Fruit fly (Drosophila melanogaster) whole organism, embryonic: ENCODE measurements around the gene Faa.
A peak's percentile ranks its signal among the peaks of the same experiment; 100 is the strongest.

Source experiments
- Atf6 ChIP-seq: fragments of 200-800 bp; sonication (Bioruptor generic); IDR thresholded peaks from 2 replicates; pipeline ENCODE4 v1.3.6; 2022; ENCODE audit warnings: missing biosample characterization, missing genetic modification characterization
- B-H2 ChIP-seq: fragments of 200-800 bp; sonication (Bioruptor generic); optimal IDR thresholded peaks from 2 replicates; lab custom pipeline; 2018; ENCODE audit warnings: missing biosample characterization, mild to moderate bottlenecking, missing genetic modification characterization
- Bgb ChIP-seq: fragments of 200-800 bp; sonication (Bioruptor generic); IDR thresholded peaks from 2 replicates; pipeline ENCODE4 v1.3.6; 2022; ENCODE audit warnings: missing biosample characterization, missing genetic modification characterization; ENCODE audit not compliant: partially characterized antibody
- BtbVII ChIP-seq: fragments of 200-800 bp; sonication (Bioruptor generic); optimal IDR thresholded peaks from 3 replicates; lab custom pipeline; 2017; ENCODE audit warnings: missing biosample characterization, mild to moderate bottlenecking, missing genetic modification characterization
- C15 ChIP-seq: fragments of 200-800 bp; sonication (Bioruptor generic); IDR thresholded peaks from 3 replicates; pipeline ENCODE4 v1.3.6; 2022; ENCODE audit warnings: missing biosample characterization, missing genetic modification characterization
- CG10267 ChIP-seq: fragments of 200-800 bp; sonication (Bioruptor generic); optimal IDR thresholded peaks from 2 replicates; lab custom pipeline; 2018; ENCODE audit warnings: missing biosample characterization, mild to moderate bottlenecking, missing genetic modification characterization, moderate library complexity
- CG14710 ChIP-seq: fragments of 200-800 bp; sonication (Bioruptor generic); optimal IDR thresholded peaks from 3 replicates; lab custom pipeline; 2019; ENCODE audit warnings: missing biosample characterization, mild to moderate bottlenecking, missing genetic modification characterization, moderate library complexity
- CG1647 ChIP-seq: fragments of 200-800 bp; sonication (Bioruptor generic); optimal IDR thresholded peaks from 3 replicates; lab custom pipeline; 2016; ENCODE audit warnings: missing biosample characterization, missing genetic modification characterization
- CG17568 ChIP-seq: fragments of 200-800 bp; sonication (Bioruptor generic); optimal IDR thresholded peaks from 2 replicates; lab custom pipeline; 2018; ENCODE audit warnings: missing biosample characterization, mild to moderate bottlenecking, missing genetic modification characterization, moderate library complexity
- CG18599 ChIP-seq: fragments of 200-800 bp; sonication (Bioruptor generic); optimal IDR thresholded peaks from 3 replicates; lab custom pipeline; 2017; ENCODE audit warnings: missing biosample characterization, missing genetic modification characterization, mild to moderate bottlenecking, moderate library complexity, missing genetic modification reagents
- CG2712 ChIP-seq: fragments of 200-800 bp; optimal IDR thresholded peaks from 3 replicates; lab custom pipeline; 2019; ENCODE audit warnings: missing biosample characterization, mild to moderate bottlenecking, missing genetic modification characterization, moderate library complexity
- CG3163 ChIP-seq: fragments of 200-800 bp; sonication (Bioruptor generic); optimal IDR thresholded peaks from 3 replicates; lab custom pipeline; 2016; ENCODE audit warnings: missing biosample characterization, missing genetic modification characterization
- CG4424 ChIP-seq: fragments of 200-800 bp; sonication (Bioruptor generic); optimal IDR thresholded peaks from 3 replicates; lab custom pipeline; 2016; ENCODE audit warnings: missing biosample characterization, missing genetic modification characterization
- CG6683 ChIP-seq: fragments of 200-800 bp; sonication (Bioruptor generic); optimal IDR thresholded peaks from 2 replicates; lab custom pipeline; 2017; ENCODE audit warnings: missing biosample characterization, mild to moderate bottlenecking, missing genetic modification characterization, missing genetic modification reagents
- CG6813 ChIP-seq: fragments of 200-800 bp; sonication (Bioruptor generic); optimal IDR thresholded peaks from 2 replicates; lab custom pipeline; 2017; ENCODE audit warnings: missing biosample characterization, missing genetic modification characterization, mild to moderate bottlenecking, moderate library complexity, missing genetic modification reagents
- CG7987 ChIP-seq: fragments of 200-800 bp; sonication (Bioruptor generic); optimal IDR thresholded peaks from 2 replicates; lab custom pipeline; 2018; ENCODE audit warnings: missing biosample characterization, mild to moderate bottlenecking, missing genetic modification characterization, moderate library complexity
- CG8290 ChIP-seq, 3 experiments: fragments of 200-800 bp; sonication (Bioruptor generic); optimal IDR thresholded peaks; 2 replicates each; lab custom pipeline; 2016 to 2019; ENCODE audit warnings: missing biosample characterization in 3 of 3, missing genetic modification characterization in 3 of 3, mild to moderate bottlenecking in 2 of 3, moderate library complexity in 1 of 3
- CG9797 ChIP-seq: fragments of 200-800 bp; sonication (Bioruptor generic); optimal IDR thresholded peaks from 3 replicates; lab custom pipeline; 2018; ENCODE audit warnings: missing biosample characterization, mild to moderate bottlenecking, missing genetic modification characterization
- CG9817 ChIP-seq: fragments of 200-800 bp; sonication (Bioruptor generic); optimal IDR thresholded peaks from 2 replicates; lab custom pipeline; 2018; ENCODE audit warnings: missing biosample characterization, mild to moderate bottlenecking, missing genetic modification characterization, moderate library complexity
- Dek ChIP-seq: fragments of 200-800 bp; sonication (Bioruptor generic); optimal IDR thresholded peaks from 3 replicates; lab custom pipeline; 2019; ENCODE audit warnings: missing biosample characterization, mild to moderate bottlenecking, missing genetic modification characterization, moderate library complexity
- Dip3 ChIP-seq: fragments of 200-800 bp; sonication (Bioruptor generic); optimal IDR thresholded peaks from 3 replicates; lab custom pipeline; 2016; ENCODE audit warnings: missing biosample characterization, missing genetic modification characterization
- Gug ChIP-seq: fragments of 200-800 bp; sonication (Bioruptor generic); IDR thresholded peaks from 4 replicates; pipeline ENCODE4 v1.3.6; 2022; ENCODE audit warnings: missing biosample characterization, missing genetic modification characterization
- HmgZ ChIP-seq: fragments of 200-800 bp; sonication (Bioruptor generic); optimal IDR thresholded peaks from 2 replicates; lab custom pipeline; 2018; ENCODE audit warnings: missing biosample characterization, mild to moderate bottlenecking, missing genetic modification characterization
- Hmx ChIP-seq: fragments of 200-800 bp; sonication (Bioruptor generic); optimal IDR thresholded peaks from 2 replicates; lab custom pipeline; 2016; ENCODE audit warnings: missing biosample characterization, missing genetic modification characterization
- Hr78 ChIP-seq, 2 experiments: fragments of 200-800 bp in 1 of 2; fragments of >200 bp in 1 of 2; sonication (Bioruptor generic) in 1 of 2; optimal IDR thresholded peaks; 2 replicates each; lab custom pipeline; 2017 to 2019; ENCODE audit warnings: missing biosample characterization in 2 of 2, missing genetic modification characterization in 2 of 2, mild to moderate bottlenecking in 1 of 2, moderate library complexity in 1 of 2
- Mad ChIP-seq: fragments of 200-800 bp; sonication (Bioruptor generic); optimal IDR thresholded peaks from 2 replicates; lab custom pipeline; 2016; ENCODE audit warnings: missing biosample characterization, missing genetic modification characterization
- Meics ChIP-seq: fragments of 200-800 bp; sonication (Bioruptor generic); optimal IDR thresholded peaks from 2 replicates; lab custom pipeline; 2017; ENCODE audit warnings: missing biosample characterization, mild to moderate bottlenecking, missing genetic modification characterization
- Opbp ChIP-seq: fragments of 200-800 bp; sonication (Bioruptor generic); IDR thresholded peaks from 3 replicates; pipeline ENCODE4 v1.3.6; 2022; ENCODE audit warnings: missing biosample characterization, missing genetic modification characterization; ENCODE audit not compliant: partially characterized antibody
- Sry-β ChIP-seq: fragments of 200-800 bp; sonication (Bioruptor generic); optimal IDR thresholded peaks from 2 replicates; lab custom pipeline; 2018; ENCODE audit warnings: missing biosample characterization, mild to moderate bottlenecking, missing genetic modification characterization, moderate library complexity
- Sry-δ ChIP-seq: fragments of 200-800 bp; sonication (Bioruptor generic); optimal IDR thresholded peaks from 2 replicates; lab custom pipeline; 2016; ENCODE audit warnings: missing biosample characterization, missing genetic modification characterization
- ato ChIP-seq: fragments of 200-800 bp; sonication (Bioruptor generic); IDR thresholded peaks from 2 replicates; pipeline ENCODE4 v1.3.6; 2022; ENCODE audit warnings: missing biosample characterization, missing genetic modification characterization; ENCODE audit not compliant: partially characterized antibody
- crol ChIP-seq: fragments of 200-800 bp; sonication (Bioruptor generic); IDR thresholded peaks from 2 replicates; pipeline ENCODE4 v1.3.6; 2022; ENCODE audit warnings: missing biosample characterization, missing genetic modification characterization
- ems ChIP-seq: fragments of 200-800 bp; sonication (Bioruptor generic); optimal IDR thresholded peaks from 3 replicates; lab custom pipeline; 2016; ENCODE audit warnings: missing biosample characterization, missing genetic modification characterization
- eve ChIP-seq, 2 experiments: fragments of >200 bp; optimal IDR thresholded peaks; 2 replicates each; lab custom pipeline; 2017; ENCODE audit warnings: missing biosample characterization in 2 of 2, missing genetic modification characterization in 2 of 2
- fd96Cb ChIP-seq: fragments of 200-800 bp; sonication (Bioruptor generic); optimal IDR thresholded peaks from 2 replicates; lab custom pipeline; 2018; ENCODE audit warnings: missing biosample characterization, mild to moderate bottlenecking, missing genetic modification characterization, moderate library complexity
- fru ChIP-seq: fragments of >200 bp; optimal IDR thresholded peaks from 2 replicates; lab custom pipeline; 2017
- gsb ChIP-seq: fragments of 200-800 bp; sonication (Bioruptor generic); IDR thresholded peaks from 2 replicates; pipeline ENCODE4 v1.3.6; 2022; ENCODE audit warnings: missing biosample characterization, missing genetic modification characterization
- gsb-n ChIP-seq: fragments of 200-800 bp; sonication (Bioruptor generic); optimal IDR thresholded peaks from 3 replicates; lab custom pipeline; 2018; ENCODE audit warnings: missing biosample characterization, mild to moderate bottlenecking, missing genetic modification characterization
- hbn ChIP-seq: fragments of 200-800 bp; sonication (Bioruptor generic); IDR thresholded peaks from 2 replicates; pipeline ENCODE4 v1.3.6; 2022; ENCODE audit warnings: missing biosample characterization, missing genetic modification characterization; ENCODE audit not compliant: partially characterized antibody
- knrl ChIP-seq: fragments of 200-800 bp; sonication (Bioruptor generic); IDR thresholded peaks from 3 replicates; pipeline ENCODE4 v1.3.6; 2022; ENCODE audit warnings: missing biosample characterization, missing genetic modification characterization; ENCODE audit not compliant: partially characterized antibody
- maf-S ChIP-seq: fragments of 200-800 bp; sonication (Bioruptor generic); optimal IDR thresholded peaks from 2 replicates; lab custom pipeline; 2016; ENCODE audit warnings: missing biosample characterization, missing genetic modification characterization
- onecut ChIP-seq: fragments of 200-800 bp; sonication (Bioruptor generic); IDR thresholded peaks from 2 replicates; pipeline ENCODE4 v1.3.6; 2022; ENCODE audit warnings: missing biosample characterization, missing genetic modification characterization
- pfk ChIP-seq: fragments of 200-800 bp; sonication (Bioruptor generic); optimal IDR thresholded peaks from 2 replicates; lab custom pipeline; 2018; ENCODE audit warnings: missing biosample characterization, mild to moderate bottlenecking, missing genetic modification characterization, moderate library complexity
- pnt ChIP-seq: fragments of 200-800 bp; sonication (Bioruptor generic); optimal IDR thresholded peaks from 3 replicates; lab custom pipeline; 2016; ENCODE audit warnings: missing biosample characterization, missing genetic modification characterization
- sisA ChIP-seq: fragments of 200-800 bp; sonication (Bioruptor generic); IDR thresholded peaks from 2 replicates; pipeline ENCODE4 v1.3.6; 2022; ENCODE audit warnings: missing biosample characterization, missing genetic modification characterization
- sna ChIP-seq: fragments of 200-800 bp; sonication (Bioruptor generic); IDR thresholded peaks from 2 replicates; pipeline ENCODE4 v1.3.6; 2022; ENCODE audit warnings: missing biosample characterization, missing genetic modification characterization; ENCODE audit not compliant: partially characterized antibody
- tup ChIP-seq: fragments of 200-800 bp; sonication (Bioruptor generic); optimal IDR thresholded peaks from 2 replicates; lab custom pipeline; 2016; ENCODE audit warnings: missing biosample characterization, mild to moderate bottlenecking, missing genetic modification characterization, moderate library complexity
- z ChIP-seq: fragments of 200-800 bp; sonication (Bioruptor generic); IDR thresholded peaks from 3 replicates; pipeline ENCODE4 v1.3.6; 2022; ENCODE audit warnings: missing biosample characterization, missing genetic modification characterization

The Faa gene

dm6 chr3L:4073755-4074154 is at the start of gene Faa (continued):
- TF ChIP-seq CG6813 (GFP tag; lab: Kevin White, UChicago) (no peak), z (GFP tag; lab: Robert Waterston, UW) (peak; percentile 93), CG6683 (no peak), Gug (GFP tag; lab: Robert Waterston, UW) (no peak), Bgb (GFP tag; lab: Robert Waterston, UW) (0 out of 2 replicates have a peak, but pooled peaks have one; percentile 28), tup (GFP tag; lab: Kevin White, UChicago) (no peak), CG8290 (GFP tag; optimal IDR thresholded peaks at IDR 0.05; lab: Kevin White, UChicago) (no peak), CG8290 (tag; optimal IDR thresholded peaks at IDR 0.05; lab: Kevin White, UChicago) (peak in 1 of 2 experiments; percentile 17), Opbp (GFP tag; lab: Robert Waterston, UW) (0 out of 3 replicates have a peak, but pooled peaks have one; percentile 16), Hr78 (GFP tag; optimal IDR thresholded peaks at IDR 0.05; lab: Kevin White, UChicago) (no peak), Hmx (GFP tag; lab: Kevin White, UChicago) (no peak), B-H2 (no peak), CG3163 (GFP tag; lab: Kevin White, UChicago) (peak; percentile 88), ato (GFP tag; lab: Robert Waterston, UW) (no peak), CG18599 (GFP tag; lab: Kevin White, UChicago) (no peak), CG2712 (no peak), CG17568 (GFP tag; lab: Kevin White, UChicago) (no peak)

dm6 chr3L:4122185-4122767 is 48.5 kb upstream of the Faa start, which contains the start of gene Chd64:
Chd64 (minus strand) TSS chr3L:4122388.
- TF ChIP-seq Sry-β (GFP tag; lab: Kevin White, UChicago): no peak
- TF ChIP-seq Dek (tag; lab: Kevin White, UChicago): peak; percentile 30
- no peak for TF ChIP-seq CG1647 (GFP tag; lab: Kevin White, UChicago)
- peak; percentile 71 for TF ChIP-seq HmgZ (tag; lab: Kevin White, UChicago)
- TF ChIP-seq pfk (GFP tag; lab: Kevin White, UChicago): peak; percentile 62
- no peak for TF ChIP-seq gsb-n (tag; lab: Kevin White, UChicago)
- TF ChIP-seq C15: no peak
- peak; percentile 89 for TF ChIP-seq BtbVII
- TF ChIP-seq CG9797: no peak
- peak; percentile 58 for TF ChIP-seq Meics (GFP tag; lab: Kevin White, UChicago)
- TF ChIP-seq CG4424 (GFP tag; lab: Kevin White, UChicago): no peak
- TF ChIP-seq Sry-δ (GFP tag; lab: Kevin White, UChicago): peak; percentile 5
- peak; percentile 29; the same call in 1 of the 2 replicates for TF ChIP-seq gsb (GFP tag; lab: Robert Waterston, UW)
- peak in 1 of 2 experiments; percentile 86 for TF ChIP-seq eve (GFP tag; optimal IDR thresholded peaks at IDR 0.05; lab: Kevin White, UChicago)
- no peak for TF ChIP-seq pnt (GFP tag; lab: Kevin White, UChicago)
- peak; percentile 48; the same call in 1 of the 2 replicates for TF ChIP-seq hbn (GFP tag; lab: Robert Waterston, UW)
- no peak for TF ChIP-seq onecut (GFP tag; lab: Robert Waterston, UW)
- no peak for TF ChIP-seq CG9817 (tag; lab: Kevin White, UChicago)
- no peak; the same call in 2 of the 3 replicates for TF ChIP-seq knrl (GFP tag; lab: Robert Waterston, UW)
- TF ChIP-seq CG14710 (tag; lab: Kevin White, UChicago): no peak
- no peak; the same call in 1 of the 2 replicates for TF ChIP-seq crol (GFP tag; lab: Robert Waterston, UW)
- peak; percentile 67 for TF ChIP-seq CG6813 (GFP tag; lab: Kevin White, UChicago)
- no peak for TF ChIP-seq Dip3
- no peak for TF ChIP-seq CG7987 (GFP tag; lab: Kevin White, UChicago)
- TF ChIP-seq Mad (GFP tag; lab: Kevin White, UChicago): no peak
- no peak for TF ChIP-seq sisA (GFP tag; lab: Robert Waterston, UW)
- peak; percentile 68 for TF ChIP-seq CG10267
- TF ChIP-seq fru (lab: Kevin White, UChicago): no peak
- peak; percentile 68 for TF ChIP-seq sna (GFP tag; lab: Robert Waterston, UW)
- no peak for TF ChIP-seq fd96Cb (tag; lab: Kevin White, UChicago)
- TF ChIP-seq maf-S: peak; percentile 14
- peak; percentile 71 for TF ChIP-seq Atf6
- TF ChIP-seq ems: no peak
